Worm (Caenorhabditis elegans): ENCODE measurements around the gene F14F9.4.

- TF ChIP-seq T22C8.4 (GFP tag; IDR thresholded peaks at IDR 0.05) (no peak), flt-1 (GFP tag; IDR thresholded peaks at IDR 0.05) (no peak), med-1 (GFP tag; optimal IDR thresholded peaks at IDR 0.05; ENCODE audit: insufficient read depth) (no peak), klf-2 (GFP tag; conservative IDR thresholded peaks at IDR 0.05) (no peak), ztf-29 (GFP tag; IDR thresholded peaks at IDR 0.05) (no peak), tab-1 (GFP tag; IDR thresholded peaks at IDR 0.05) (no peak), ztf-23 (GFP tag; IDR thresholded peaks at IDR 0.05) (no peak), ref-1 (GFP tag; conservative IDR thresholded peaks at IDR 0.05) (no peak)
Measured at ce11 chrV:5155516-5155915, 23.0 kb downstream of the F14F9.4 start, which contains the start of gene srx-38.

Data from whole organism, midembryonic.